Fruit fly (Drosophila melanogaster): ENCODE results near the gene alpha-PheRS.

dm6 chrX:8157294-8157693, 11.9 kb upstream of the alpha-PheRS start, which contains the start of the genes Traf6 and GIIIspla2:
- TF ChIP-seq psq (optimal IDR thresholded peaks at IDR 0.05): no peak
- no peak for TF ChIP-seq insv (optimal IDR thresholded peaks at IDR 0.05)
- TF ChIP-seq Sin3A (optimal IDR thresholded peaks at IDR 0.05): no peak
- TF ChIP-seq Myc (optimal IDR thresholded peaks at IDR 0.05): no peak
- no peak for TF ChIP-seq h (optimal IDR thresholded peaks at IDR 0.05)

Measured in Kc167 (cell line).